Worm (Caenorhabditis elegans) whole organism, L4 larva: Measurements from ENCODE around the gene drn-1.

Source experiments
- D1046.2 ChIP-seq: fragments of 200-800 bp; sonication (Bioruptor generic); IDR thresholded peaks from 2 replicates; pipeline ENCODE4 v1.3.6; 2022; ENCODE audit warnings: missing genetic modification characterization, missing compliant biosample characterization
- F10B5.3 ChIP-seq: sonication (generic microtip); optimal IDR thresholded peaks from 2 replicates; lab custom pipeline; 2016; ENCODE audit warnings: mild to moderate bottlenecking, missing genetic modification characterization, missing compliant biosample characterization
- F44E2.7 ChIP-seq: fragments of 200-800 bp; sonication (Bioruptor generic); IDR thresholded peaks from 2 replicates; pipeline ENCODE4 v2.1.2; 2022; ENCODE audit warnings: missing genetic modification characterization, missing compliant biosample characterization
- R02D3.7 ChIP-seq: fragments of 150-350 bp; sonication (generic microtip); optimal IDR thresholded peaks from 3 replicates; lab custom pipeline; 2014; ENCODE audit warnings: missing biosample characterization, missing genetic modification characterization
- T20F7.1 ChIP-seq: fragments of 200-800 bp; sonication (Bioruptor generic); optimal IDR thresholded peaks from 2 replicates; lab custom pipeline; 2018; ENCODE audit warnings: mild to moderate bottlenecking, missing genetic modification characterization, missing compliant biosample characterization
- T26A8.4 ChIP-seq: fragments of 200-800 bp; sonication (Bioruptor generic); IDR thresholded peaks from 2 replicates; pipeline ENCODE4 v1.3.6; 2022; ENCODE audit warnings: missing genetic modification characterization, missing compliant biosample characterization
- ZK546.5 ChIP-seq, 2 experiments: sonication (generic microtip); optimal IDR thresholded peaks; 2 replicates each; lab custom pipeline; 2017; ENCODE audit warnings: missing biosample characterization in 2 of 2, missing genetic modification characterization in 2 of 2
- aly-2 ChIP-seq: sonication (generic microtip); optimal IDR thresholded peaks from 2 replicates; lab custom pipeline; 2018; ENCODE audit warnings: missing biosample characterization, missing genetic modification characterization
- ceh-20 ChIP-seq: fragments of 200-800 bp; sonication (Bioruptor generic); IDR thresholded peaks from 2 replicates; pipeline ENCODE4 v1.3.6; 2022; ENCODE audit warnings: missing genetic modification reagents, missing genetic modification characterization, missing compliant biosample characterization
- ceh-28 ChIP-seq: fragments of 150-350 bp; optimal IDR thresholded peaks from 2 replicates; lab custom pipeline; 2014; ENCODE audit warnings: missing biosample characterization, missing genetic modification reagents, missing genetic modification characterization
- ceh-44 ChIP-seq: fragments of 200-800 bp; sonication (Bioruptor generic); IDR thresholded peaks from 2 replicates; pipeline ENCODE4 v1.3.6; 2022; ENCODE audit warnings: missing genetic modification reagents, missing genetic modification characterization, missing compliant biosample characterization
- ces-1 ChIP-seq: fragments of 150-350 bp; sonication (generic microtip); optimal IDR thresholded peaks from 4 replicates; lab custom pipeline; 2014; ENCODE audit warnings: missing biosample characterization, missing genetic modification reagents, missing genetic modification characterization
- cey-2 ChIP-seq: sonication (generic microtip); optimal IDR thresholded peaks from 3 replicates; lab custom pipeline; 2017; ENCODE audit warnings: missing genetic modification characterization, mild to moderate bottlenecking, missing compliant biosample characterization, antibody characterized with exemption, borderline replicate concordance; ENCODE audit not compliant: insufficient read depth
- daf-19 ChIP-seq: fragments of 200-800 bp; sonication (Bioruptor generic); conservative IDR thresholded peaks from 2 replicates; pipeline ENCODE4 v1.3.6; 2022; ENCODE audit warnings: missing genetic modification characterization, missing compliant biosample characterization
- dmd-6 ChIP-seq: fragments of 200-800 bp; sonication (Bioruptor generic); IDR thresholded peaks from 2 replicates; pipeline ENCODE4 v1.3.6; 2022; ENCODE audit warnings: missing genetic modification reagents, missing genetic modification characterization, missing compliant biosample characterization
- dmd-8 ChIP-seq: fragments of 200-800 bp; sonication (Bioruptor generic); IDR thresholded peaks from 2 replicates; pipeline ENCODE4 v1.3.6; 2022; ENCODE audit warnings: missing genetic modification characterization, missing compliant biosample characterization
- dpl-1 ChIP-seq: fragments of 150-350 bp; optimal IDR thresholded peaks from 2 replicates; lab custom pipeline; 2014; ENCODE audit warnings: missing biosample characterization, missing genetic modification reagents, missing genetic modification characterization
- duxl-1 ChIP-seq: sonication (generic microtip); optimal IDR thresholded peaks from 2 replicates; lab custom pipeline; 2016; ENCODE audit warnings: mild to moderate bottlenecking, missing genetic modification characterization, moderate library complexity, missing compliant biosample characterization; ENCODE audit not compliant: poor library complexity
- fkh-10 ChIP-seq: fragments of 150-350 bp; optimal IDR thresholded peaks from 2 replicates; lab custom pipeline; 2014; ENCODE audit warnings: missing biosample characterization, missing genetic modification reagents, missing genetic modification characterization
- gei-8 ChIP-seq: fragments of 200-800 bp; sonication (Bioruptor generic); optimal IDR thresholded peaks from 2 replicates; lab custom pipeline; 2018; ENCODE audit warnings: mild to moderate bottlenecking, missing genetic modification characterization, missing compliant biosample characterization
- hlh-11 ChIP-seq: fragments of 200-800 bp; sonication (Bioruptor generic); optimal IDR thresholded peaks from 2 replicates; lab custom pipeline; 2018; ENCODE audit warnings: mild to moderate bottlenecking, missing genetic modification characterization, missing compliant biosample characterization
- hmg-1.1 ChIP-seq: fragments of 200-800 bp; sonication (Bioruptor generic); IDR thresholded peaks from 2 replicates; pipeline ENCODE4 v1.3.6; 2022; ENCODE audit warnings: missing genetic modification reagents, missing genetic modification characterization, missing compliant biosample characterization
- jun-1 ChIP-seq: fragments of 150-350 bp; optimal IDR thresholded peaks from 2 replicates; lab custom pipeline; 2014; ENCODE audit warnings: missing biosample characterization, missing genetic modification reagents, missing genetic modification characterization
- lim-7 ChIP-seq: fragments of 200-800 bp; sonication (Bioruptor generic); IDR thresholded peaks from 2 replicates; pipeline ENCODE4 v1.3.6; 2022; ENCODE audit warnings: missing genetic modification characterization, missing compliant biosample characterization
- lir-3 ChIP-seq: sonication (generic microtip); optimal IDR thresholded peaks from 2 replicates; lab custom pipeline; 2016; ENCODE audit warnings: mild to moderate bottlenecking, missing genetic modification characterization, missing compliant biosample characterization
- mdl-1 ChIP-seq, 2 experiments: fragments of 150-350 bp in 1 of 2; sonication (generic microtip) in 1 of 2; optimal IDR thresholded peaks; 2 replicates each; lab custom pipeline; 2014 to 2017; ENCODE audit warnings: missing biosample characterization in 2 of 2, missing genetic modification characterization in 2 of 2
- mxl-2 ChIP-seq: fragments of 200-800 bp; sonication (Bioruptor generic); conservative IDR thresholded peaks from 2 replicates; pipeline ENCODE4 v1.3.6; 2022; ENCODE audit warnings: missing genetic modification reagents, missing genetic modification characterization, missing compliant biosample characterization
- nhr-102 ChIP-seq: sonication (generic microtip); optimal IDR thresholded peaks from 2 replicates; lab custom pipeline; 2016; ENCODE audit warnings: mild to moderate bottlenecking, missing genetic modification characterization, moderate library complexity, missing compliant biosample characterization
- nhr-11 ChIP-seq: fragments of 150-350 bp; optimal IDR thresholded peaks from 2 replicates; lab custom pipeline; 2014; ENCODE audit warnings: missing biosample characterization, missing genetic modification characterization
- nhr-111 ChIP-seq: fragments of 200-800 bp; sonication (Bioruptor generic); optimal IDR thresholded peaks from 2 replicates; lab custom pipeline; 2018; ENCODE audit warnings: mild to moderate bottlenecking, missing genetic modification characterization, missing compliant biosample characterization
- nhr-237 ChIP-seq: sonication (generic microtip); optimal IDR thresholded peaks from 2 replicates; lab custom pipeline; 2017; ENCODE audit warnings: missing biosample characterization, missing genetic modification characterization
- nhr-42 ChIP-seq: fragments of 200-800 bp; sonication (Bioruptor generic); IDR thresholded peaks from 2 replicates; pipeline ENCODE4 v1.3.6; 2022; ENCODE audit warnings: missing genetic modification characterization, missing compliant biosample characterization
- nhr-48 ChIP-seq: sonication (generic microtip); optimal IDR thresholded peaks from 2 replicates; lab custom pipeline; 2016; ENCODE audit warnings: mild to moderate bottlenecking, missing genetic modification characterization, missing compliant biosample characterization
- nhr-76 ChIP-seq: fragments of 150-350 bp; optimal IDR thresholded peaks from 2 replicates; lab custom pipeline; 2014; ENCODE audit warnings: missing biosample characterization, missing genetic modification characterization
- nhr-77 ChIP-seq: fragments of 150-350 bp; optimal IDR thresholded peaks from 2 replicates; lab custom pipeline; 2014; ENCODE audit warnings: missing biosample characterization, missing genetic modification characterization
- php-3 ChIP-seq: fragments of 200-800 bp; sonication (Bioruptor generic); IDR thresholded peaks from 2 replicates; pipeline ENCODE4 v1.3.6; 2022; ENCODE audit warnings: missing genetic modification reagents, missing genetic modification characterization, missing compliant biosample characterization
- rbr-2 ChIP-seq: sonication (generic microtip); optimal IDR thresholded peaks from 2 replicates; lab custom pipeline; 2016; ENCODE audit warnings: missing genotype, missing genetic modification characterization, missing compliant biosample characterization
- saeg-2 ChIP-seq: fragments of 200-800 bp; sonication (Bioruptor generic); IDR thresholded peaks from 2 replicates; pipeline ENCODE4 v1.3.6; 2022; ENCODE audit warnings: missing genetic modification reagents, missing genetic modification characterization, missing compliant biosample characterization
- sdz-12 ChIP-seq: fragments of 200-800 bp; sonication (Bioruptor generic); optimal IDR thresholded peaks from 2 replicates; lab custom pipeline; 2018; ENCODE audit warnings: mild to moderate bottlenecking, missing genetic modification characterization, missing compliant biosample characterization
- set-16 ChIP-seq: fragments of 200-800 bp; sonication (Bioruptor generic); IDR thresholded peaks from 2 replicates; pipeline ENCODE4 v1.3.6; 2022; ENCODE audit warnings: missing genetic modification reagents, missing genetic modification characterization, missing compliant biosample characterization
- skn-1 ChIP-seq: fragments of 150-350 bp; optimal IDR thresholded peaks from 2 replicates; lab custom pipeline; 2014; ENCODE audit warnings: missing biosample characterization, missing genetic modification characterization
- snpc-4 ChIP-seq: fragments of 150-350 bp; optimal IDR thresholded peaks from 2 replicates; lab custom pipeline; 2014; ENCODE audit warnings: missing biosample characterization, missing genetic modification characterization
- spr-1 ChIP-seq: sonication (generic microtip); optimal IDR thresholded peaks from 2 replicates; lab custom pipeline; 2016; ENCODE audit warnings: mild to moderate bottlenecking, missing genetic modification characterization, missing compliant biosample characterization
- spr-3 ChIP-seq: fragments of 200-800 bp; sonication (Bioruptor generic); optimal IDR thresholded peaks from 2 replicates; lab custom pipeline; 2018; ENCODE audit warnings: mild to moderate bottlenecking, missing genetic modification characterization, missing compliant biosample characterization
- tag-97 ChIP-seq: fragments of 200-800 bp; sonication (Bioruptor generic); IDR thresholded peaks from 2 replicates; pipeline ENCODE4 v1.3.6; 2022; ENCODE audit warnings: missing genetic modification characterization, missing compliant biosample characterization
- tra-1 ChIP-seq: fragments of 200-800 bp; sonication (Bioruptor generic); IDR thresholded peaks from 2 replicates; pipeline ENCODE4 v1.3.6; 2022; ENCODE audit warnings: missing genetic modification reagents, missing genetic modification characterization, missing compliant biosample characterization
- unc-130 ChIP-seq: sonication (generic microtip); optimal IDR thresholded peaks from 2 replicates; lab custom pipeline; 2016; ENCODE audit warnings: missing genetic modification reagents, missing genetic modification characterization, missing compliant biosample characterization
- unc-39 ChIP-seq: sonication (generic microtip); optimal IDR thresholded peaks from 2 replicates; lab custom pipeline; 2017; ENCODE audit warnings: missing biosample characterization, missing genetic modification characterization
- zag-1 ChIP-seq: fragments of 150-350 bp; optimal IDR thresholded peaks from 2 replicates; lab custom pipeline; 2014; ENCODE audit warnings: missing biosample characterization, missing genetic modification characterization
- zfp-2 ChIP-seq: sonication (generic microtip); optimal IDR thresholded peaks from 2 replicates; lab custom pipeline; 2016; ENCODE audit warnings: mild to moderate bottlenecking, missing genetic modification characterization, missing compliant biosample characterization
- zip-2 ChIP-seq: fragments of 150-350 bp; optimal IDR thresholded peaks from 2 replicates; lab custom pipeline; 2014; ENCODE audit warnings: missing biosample characterization, missing genetic modification characterization
- ztf-7 ChIP-seq: fragments of 150-350 bp; optimal IDR thresholded peaks from 2 replicates; lab custom pipeline; 2014; ENCODE audit warnings: missing biosample characterization, missing genetic modification characterization

Gene drn-1

ce11 chrII:5293287-5293850 lies 21.7 kb upstream of the drn-1 start, which contains the start of gene ZK622.1 (continued):
- no peak for TF ChIP-seq cey-2
- TF ChIP-seq skn-1 (tag; lab: Kevin White, UChicago), result no peak
- TF ChIP-seq set-16 (GFP tag; lab: Robert Waterston, UW), result no peak
- no peak for TF ChIP-seq saeg-2 (GFP tag; lab: Robert Waterston, UW)
- TF ChIP-seq nhr-42, result 0 out of 2 replicates have a peak, but pooled peaks have one; percentile 54
- no peak for TF ChIP-seq zip-2 (tag; lab: Kevin White, UChicago)
- TF ChIP-seq nhr-77 (tag; lab: Kevin White, UChicago), result no peak
- TF ChIP-seq dmd-8 (GFP tag; lab: Robert Waterston, UW), result peak; percentile 91; the same call in 1 of the 2 replicates
- no peak for TF ChIP-seq nhr-11 (tag; lab: Kevin White, UChicago)
- peak; percentile 78 for TF ChIP-seq hmg-1.1
- TF ChIP-seq ztf-7 (tag; lab: Kevin White, UChicago), result no peak
- no peak for TF ChIP-seq snpc-4 (tag; lab: Kevin White, UChicago)
- peak; percentile 84; the same call in 1 of the 2 replicates for TF ChIP-seq D1046.2
- TF ChIP-seq spr-1 (tag; lab: Kevin White, UChicago), result peak; percentile 23
- no peak for TF ChIP-seq sdz-12 (GFP tag; lab: Kevin White, UChicago)
- TF ChIP-seq gei-8 (GFP tag; lab: Kevin White, UChicago), result peak; percentile 49
- peak; percentile 38 for TF ChIP-seq unc-130
- no peak for TF ChIP-seq nhr-237 (tag; lab: Kevin White, UChicago)
- TF ChIP-seq zfp-2 (tag; lab: Kevin White, UChicago), result no peak
- TF ChIP-seq T20F7.1 (GFP tag; lab: Kevin White, UChicago), result no peak
- TF ChIP-seq ceh-44 (GFP tag; lab: Robert Waterston, UW), result peak; percentile 60; the same call in 1 of the 2 replicates
- no peak for TF ChIP-seq F10B5.3 (tag; lab: Kevin White, UChicago)
- TF ChIP-seq lir-3 (tag; lab: Kevin White, UChicago), result no peak
- no peak for TF ChIP-seq hlh-11 (tag; lab: Kevin White, UChicago)
- no peak for TF ChIP-seq mdl-1 (tag; optimal IDR thresholded peaks at IDR 0.05; lab: Kevin White, UChicago)
- TF ChIP-seq tag-97 (GFP tag; lab: Robert Waterston, UW), result no peak
- TF ChIP-seq ZK546.5 (tag; optimal IDR thresholded peaks at IDR 0.05; lab: Kevin White, UChicago), result no peak
- peak; percentile 14 for TF ChIP-seq dpl-1 (GFP tag; lab: Kevin White, UChicago)
- 0 out of 2 replicates have a peak, but pooled peaks have one; percentile 66 for TF ChIP-seq F44E2.7
- no peak for TF ChIP-seq ces-1 (GFP tag; lab: Kevin White, UChicago)
- TF ChIP-seq ceh-20 (GFP tag; lab: Robert Waterston, UW), result peak; percentile 74
- peak; percentile 44 for TF ChIP-seq dmd-6
- TF ChIP-seq daf-19 (GFP tag; lab: Robert Waterston, UW), result peak; percentile 64
- peak; percentile 20 for TF ChIP-seq rbr-2
- peak; percentile 65; the same call in 1 of the 2 replicates for TF ChIP-seq T26A8.4 (GFP tag; lab: Robert Waterston, UW)
- TF ChIP-seq spr-3 (GFP tag; lab: Kevin White, UChicago), result no peak
- no peak for TF ChIP-seq nhr-76 (tag; lab: Kevin White, UChicago)
- no peak for TF ChIP-seq duxl-1 (tag; lab: Kevin White, UChicago)
- TF ChIP-seq jun-1 (tag; lab: Kevin White, UChicago), result no peak
- TF ChIP-seq nhr-48 (tag; lab: Kevin White, UChicago), result peak; percentile 13
- no peak for TF ChIP-seq aly-2 (tag; lab: Kevin White, UChicago)
- no peak for TF ChIP-seq zag-1 (tag; lab: Kevin White, UChicago)
- 0 out of 2 replicates have a peak, but pooled peaks have one; percentile 36 for TF ChIP-seq php-3 (GFP tag; lab: Robert Waterston, UW)
- TF ChIP-seq fkh-10 (GFP tag; lab: Kevin White, UChicago), result no peak
- TF ChIP-seq nhr-111 (GFP tag; lab: Kevin White, UChicago), result peak; percentile 55
- TF ChIP-seq tra-1 (GFP tag; lab: Robert Waterston, UW), result no peak
- no peak for TF ChIP-seq mxl-2 (GFP tag; lab: Robert Waterston, UW)
- TF ChIP-seq nhr-102, result no peak
- TF ChIP-seq unc-39 (tag; lab: Kevin White, UChicago), result no peak
- TF ChIP-seq R02D3.7 (tag; lab: Kevin White, UChicago), result no peak
- TF ChIP-seq lim-7, result peak; percentile 95
- no peak for TF ChIP-seq ceh-28
